Worm (Caenorhabditis elegans): Measurements from ENCODE around the gene K12H4.7.
A peak's percentile ranks its signal among the peaks of the same experiment; 100 is the strongest.

K12H4.7 gene

DNA sequence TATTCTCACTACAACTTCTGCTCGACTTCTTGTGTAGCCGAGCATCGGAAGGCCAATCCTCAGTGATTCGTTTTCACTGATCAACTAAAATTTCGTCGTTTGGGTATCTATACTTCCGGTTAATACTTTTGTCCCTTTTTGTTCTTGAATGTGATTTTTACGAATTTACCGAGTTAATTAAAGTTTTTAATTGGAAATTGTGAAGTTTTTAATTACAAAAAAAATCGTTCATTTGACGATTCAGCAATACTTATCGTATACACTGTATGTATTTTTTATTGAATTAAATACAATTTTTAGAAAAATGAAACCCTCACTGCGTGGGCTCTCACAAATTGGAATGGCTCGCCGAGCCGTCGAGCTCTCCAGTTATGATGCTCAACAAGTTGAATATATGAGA lies 40.5 kb upstream of the K12H4.7 start, which contains the start of gene idi-1:
idi-1 (plus strand) TSS at position 301 of the 400 bp plus-strand sequence.
- TF ChIP-seq mab-5 (tag; optimal IDR thresholded peaks at IDR 0.05) (no peak), sem-4 (tag; optimal IDR thresholded peaks at IDR 0.05) (no peak), nhr-10 (tag; optimal IDR thresholded peaks at IDR 0.05) (no peak), alr-1 (tag; optimal IDR thresholded peaks at IDR 0.05) (no peak), dmd-4 (tag; optimal IDR thresholded peaks at IDR 0.05) (no peak), nhr-237 (tag; optimal IDR thresholded peaks at IDR 0.05) (no peak), nhr-21 (tag; optimal IDR thresholded peaks at IDR 0.05) (no peak), nhr-6 (tag; optimal IDR thresholded peaks at IDR 0.05) (no peak), nhr-23 (tag; optimal IDR thresholded peaks at IDR 0.05) (no peak), lin-11 (tag; optimal IDR thresholded peaks at IDR 0.05) (no peak), unc-62 (GFP tag; optimal IDR thresholded peaks at IDR 0.05) (no peak), nhr-11 (tag; optimal IDR thresholded peaks at IDR 0.05) (no peak), C34F6.9 (tag; optimal IDR thresholded peaks at IDR 0.05) (no peak), ZK546.5 (tag; optimal IDR thresholded peaks at IDR 0.05) (no peak), lin-13 (GFP tag; optimal IDR thresholded peaks at IDR 0.05) (no peak), blmp-1 (tag; optimal IDR thresholded peaks at IDR 0.05; ENCODE audit: insufficient read depth) (no peak), ztf-11 (tag; optimal IDR thresholded peaks at IDR 0.05) (no peak), lin-39 (tag; optimal IDR thresholded peaks at IDR 0.05) (no peak)

DNA sequence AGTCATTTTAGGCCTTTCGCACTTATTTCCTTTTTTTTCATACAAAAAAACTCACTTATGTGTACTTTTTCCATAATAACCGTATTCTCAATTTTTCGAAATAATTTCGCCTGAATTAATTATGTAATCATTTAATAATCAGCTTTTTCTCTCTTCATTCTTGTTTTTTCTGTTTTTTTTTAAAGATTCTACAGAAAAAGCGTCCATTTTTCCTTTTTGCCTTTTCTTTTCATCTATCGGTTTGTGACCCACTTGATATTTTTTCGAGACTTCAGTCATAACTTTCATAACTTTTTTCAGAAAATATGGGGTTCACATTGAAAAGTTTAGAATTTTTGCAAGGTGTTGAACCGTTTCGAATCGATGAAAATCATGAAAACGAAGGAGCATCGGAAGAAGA lies 37.4 kb upstream of the K12H4.7 start, which contains the start of gene vms-1:
vms-1 (plus strand) TSS at position 301 of the 400 bp plus-strand sequence.
- TF ChIP-seq dmd-4 (tag; optimal IDR thresholded peaks at IDR 0.05) (no peak), Y55F3AM.14 (GFP tag; optimal IDR thresholded peaks at IDR 0.05) (no peak), nhr-25 (tag; optimal IDR thresholded peaks at IDR 0.05) (no peak), ztf-4 (tag; optimal IDR thresholded peaks at IDR 0.05) (no peak), nhr-77 (tag; optimal IDR thresholded peaks at IDR 0.05) (no peak), mbf-1 (tag; optimal IDR thresholded peaks at IDR 0.05) (no peak), crh-2 (tag; optimal IDR thresholded peaks at IDR 0.05) (no peak), blmp-1 (tag; optimal IDR thresholded peaks at IDR 0.05; ENCODE audit: insufficient read depth) (no peak), lin-13 (GFP tag; optimal IDR thresholded peaks at IDR 0.05) (no peak)

DNA sequence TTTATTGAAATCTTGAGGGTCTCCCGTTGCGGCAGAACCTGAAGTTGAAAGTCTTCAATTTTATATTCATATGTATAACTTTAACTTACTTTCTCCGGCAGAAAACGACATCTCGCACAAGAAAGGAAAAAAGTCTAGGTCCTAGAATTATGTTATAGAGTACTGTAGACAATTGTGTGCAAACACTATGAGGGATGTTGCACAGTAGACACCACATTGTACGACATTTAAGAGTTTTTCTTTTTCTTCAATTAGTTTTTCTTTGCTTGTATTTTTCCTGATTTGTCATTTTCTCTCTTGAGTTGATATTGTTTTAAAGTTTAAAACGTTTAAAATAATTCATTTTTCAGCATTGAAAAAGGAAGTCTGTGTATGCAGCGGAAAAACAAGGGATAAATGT lies 34.5 kb upstream of the K12H4.7 start, which contains the start of the genes K06H7.7 and grp-1:
K06H7.7 (minus strand) TSS at position 121 of the 400 bp plus-strand sequence.
grp-1 (plus strand) TSS at position 351 of the 400 bp plus-strand sequence.
- TF ChIP-seq unc-55 (GFP tag; optimal IDR thresholded peaks at IDR 0.05) (peak; percentile 87), egl-27 (tag; optimal IDR thresholded peaks at IDR 0.05) (no peak), sma-9 (GFP tag; optimal IDR thresholded peaks at IDR 0.05) (peak; percentile 45), sma-9 (tag; optimal IDR thresholded peaks at IDR 0.05) (no peak), gmeb-1 (tag; optimal IDR thresholded peaks at IDR 0.05) (peak; percentile 74), nhr-12 (tag; optimal IDR thresholded peaks at IDR 0.05) (no peak), crh-2 (tag; optimal IDR thresholded peaks at IDR 0.05) (peak; percentile 35), C34F6.9 (tag; optimal IDR thresholded peaks at IDR 0.05) (peak; percentile 84), fos-1 (tag; optimal IDR thresholded peaks at IDR 0.05) (peak; percentile 27), nhr-25 (tag; optimal IDR thresholded peaks at IDR 0.05) (peak; percentile 46), snpc-4 (tag; optimal IDR thresholded peaks at IDR 0.05) (peak; percentile 16), zag-1 (tag; optimal IDR thresholded peaks at IDR 0.05) (peak; percentile 11), lsy-2 (tag; optimal IDR thresholded peaks at IDR 0.05) (peak; percentile 96 to 99), nhr-129 (tag; optimal IDR thresholded peaks at IDR 0.05) (peak; percentile 63), lin-13 (GFP tag; optimal IDR thresholded peaks at IDR 0.05) (no peak), sma-3 (GFP tag; optimal IDR thresholded peaks at IDR 0.05) (peak; percentile 37), nhr-11 (tag; optimal IDR thresholded peaks at IDR 0.05) (no peak), nhr-21 (tag; optimal IDR thresholded peaks at IDR 0.05) (peak; percentile 13)

DNA sequence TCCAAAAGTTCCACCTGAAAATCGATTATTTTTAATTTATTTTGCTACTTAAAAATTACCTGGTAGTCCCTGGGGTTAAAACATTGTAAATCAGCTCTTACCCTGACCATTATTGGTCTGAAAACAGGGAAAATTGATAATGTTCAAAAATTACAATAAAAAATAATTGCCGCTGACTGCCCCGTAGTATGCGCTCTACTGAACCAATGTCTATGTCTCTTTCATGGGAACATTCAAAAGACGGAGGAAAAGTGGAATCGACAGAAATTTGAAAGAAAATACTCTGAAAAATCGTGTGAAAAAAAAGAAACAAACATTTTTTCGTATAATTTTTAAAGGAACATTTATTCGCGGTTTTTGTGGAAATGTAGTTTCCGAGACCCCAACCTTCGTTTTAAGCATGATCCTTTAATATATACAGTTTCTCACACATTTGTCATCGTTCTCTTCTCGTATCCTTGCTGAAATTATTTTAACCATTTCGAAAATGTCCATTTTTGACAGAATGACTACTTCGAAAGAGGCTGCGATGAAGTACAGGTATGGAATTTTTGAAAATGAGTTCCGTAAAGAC lies 29.4 kb upstream of the K12H4.7 start, which contains the start of the genes dcr-1 and apc-2:
dcr-1 (minus strand) TSS at position 117 of the 574 bp plus-strand sequence.
apc-2 (plus strand) TSS at position 465 of the 574 bp plus-strand sequence.
- TF ChIP-seq unc-55 (GFP tag; optimal IDR thresholded peaks at IDR 0.05) (no peak), sma-3 (GFP tag; optimal IDR thresholded peaks at IDR 0.05) (no peak), elt-1 (tag; optimal IDR thresholded peaks at IDR 0.05) (no peak)

Data from whole organism, L2 larva.